Fruit fly (Drosophila melanogaster) whole organism, embryonic: ENCODE data around the gene r-l.

Experiments
- Ada2b ChIP-seq: fragments of 200-800 bp; sonication (Bioruptor generic); IDR thresholded peaks from 2 replicates; pipeline ENCODE4 v1.3.6; 2022; ENCODE audit warnings: missing biosample characterization, missing genetic modification characterization
- Atf-2 ChIP-seq: fragments of 200-800 bp; sonication (Bioruptor generic); optimal IDR thresholded peaks from 2 replicates; lab custom pipeline; 2016; ENCODE audit warnings: missing biosample characterization, missing genetic modification characterization
- CG10267 ChIP-seq: fragments of 200-800 bp; sonication (Bioruptor generic); optimal IDR thresholded peaks from 2 replicates; lab custom pipeline; 2018; ENCODE audit warnings: missing biosample characterization, mild to moderate bottlenecking, missing genetic modification characterization, moderate library complexity
- CG10321 ChIP-seq: fragments of 200-800 bp; sonication (Bioruptor generic); IDR thresholded peaks from 2 replicates; pipeline ENCODE4 v1.3.6; 2022; ENCODE audit warnings: missing biosample characterization, missing genetic modification characterization
- CG11085 ChIP-seq: fragments of 200-800 bp; sonication (Bioruptor generic); IDR thresholded peaks from 2 replicates; pipeline ENCODE4 v1.3.6; 2022; ENCODE audit warnings: missing biosample characterization, missing genetic modification characterization
- CG12155 ChIP-seq: fragments of 200-800 bp; sonication (Bioruptor generic); optimal IDR thresholded peaks from 3 replicates; lab custom pipeline; 2016; ENCODE audit warnings: missing biosample characterization, missing genetic modification characterization
- CG15601 ChIP-seq: fragments of 200-800 bp; sonication (Bioruptor generic); optimal IDR thresholded peaks from 3 replicates; lab custom pipeline; 2019; ENCODE audit warnings: missing biosample characterization, mild to moderate bottlenecking, missing genetic modification characterization, moderate library complexity
- CG1832 ChIP-seq: fragments of 200-800 bp; sonication (Bioruptor generic); optimal IDR thresholded peaks from 2 replicates; lab custom pipeline; 2017; ENCODE audit warnings: missing biosample characterization, mild to moderate bottlenecking, missing genetic modification characterization, inconsistent platforms
- CG2199 ChIP-seq: fragments of 200-800 bp; sonication (Bioruptor generic); IDR thresholded peaks from 3 replicates; pipeline ENCODE4 v1.3.6; 2022; ENCODE audit warnings: missing biosample characterization, missing genetic modification characterization
- CG31365 ChIP-seq: fragments of 200-800 bp; sonication (Bioruptor generic); optimal IDR thresholded peaks from 2 replicates; lab custom pipeline; 2018; ENCODE audit warnings: missing biosample characterization, mild to moderate bottlenecking, missing genetic modification characterization
- CG3281 ChIP-seq: fragments of 200-800 bp; sonication (Bioruptor generic); optimal IDR thresholded peaks from 3 replicates; lab custom pipeline; 2017; ENCODE audit warnings: missing biosample characterization, mild to moderate bottlenecking, missing genetic modification characterization
- CG34376 ChIP-seq: fragments of 200-800 bp; sonication (Bioruptor generic); optimal IDR thresholded peaks from 2 replicates; lab custom pipeline; 2018; ENCODE audit warnings: missing biosample characterization, mild to moderate bottlenecking, missing genetic modification characterization
- CG4360 ChIP-seq: fragments of 200-800 bp; sonication (Bioruptor generic); IDR thresholded peaks from 2 replicates; pipeline ENCODE4 v1.3.6; 2022; ENCODE audit warnings: missing biosample characterization, missing genetic modification characterization
- CG4707 ChIP-seq: fragments of 200-800 bp; sonication (Bioruptor generic); optimal IDR thresholded peaks from 2 replicates; lab custom pipeline; 2018; ENCODE audit warnings: missing biosample characterization, mild to moderate bottlenecking, missing genetic modification characterization, moderate library complexity
- CG4820 ChIP-seq: fragments of 200-800 bp; sonication (Bioruptor generic); optimal IDR thresholded peaks from 3 replicates; lab custom pipeline; 2016; ENCODE audit warnings: missing biosample characterization, missing genetic modification characterization
- CG5180 ChIP-seq: fragments of 200-800 bp; sonication (Bioruptor generic); optimal IDR thresholded peaks from 3 replicates; lab custom pipeline; 2017; ENCODE audit warnings: missing biosample characterization, missing genetic modification characterization, mild to moderate bottlenecking, moderate library complexity, missing genetic modification reagents
- CG7357 ChIP-seq: fragments of 200-800 bp; sonication (Bioruptor generic); IDR thresholded peaks from 3 replicates; pipeline ENCODE4 v1.3.6; 2022; ENCODE audit warnings: missing biosample characterization, missing genetic modification characterization
- CG7745 ChIP-seq: fragments of 200-800 bp; sonication (Bioruptor generic); optimal IDR thresholded peaks from 2 replicates; lab custom pipeline; 2018; ENCODE audit warnings: missing biosample characterization, mild to moderate bottlenecking, missing genetic modification characterization, moderate library complexity
- CG9817 ChIP-seq: fragments of 200-800 bp; sonication (Bioruptor generic); optimal IDR thresholded peaks from 2 replicates; lab custom pipeline; 2018; ENCODE audit warnings: missing biosample characterization, mild to moderate bottlenecking, missing genetic modification characterization, moderate library complexity
- Dip2 ChIP-seq: fragments of 200-800 bp; sonication (Bioruptor generic); IDR thresholded peaks from 2 replicates; pipeline ENCODE4 v1.3.6; 2022; ENCODE audit warnings: missing biosample characterization, missing genetic modification characterization
- Doc3 ChIP-seq: fragments of 200-800 bp; sonication (Bioruptor generic); IDR thresholded peaks from 3 replicates; pipeline ENCODE4 v1.3.6; 2022; ENCODE audit warnings: missing biosample characterization, missing genetic modification characterization; ENCODE audit not compliant: partially characterized antibody
- Gsc ChIP-seq: fragments of 200-800 bp; sonication (Bioruptor generic); IDR thresholded peaks from 2 replicates; pipeline ENCODE4 v1.3.6; 2022; ENCODE audit warnings: missing biosample characterization, missing genetic modification characterization
- HLH3B ChIP-seq: fragments of 200-800 bp; sonication (Bioruptor generic); IDR thresholded peaks from 2 replicates; pipeline ENCODE4 v1.3.6; 2022; ENCODE audit warnings: missing biosample characterization, missing genetic modification characterization
- Lhr ChIP-seq: fragments of 200-800 bp; sonication (Bioruptor generic); optimal IDR thresholded peaks from 3 replicates; lab custom pipeline; 2017; ENCODE audit warnings: mild to moderate bottlenecking, missing biosample characterization, missing genetic modification reagents, missing genetic modification characterization
- NC2α ChIP-seq: fragments of 200-800 bp; sonication (Bioruptor generic); optimal IDR thresholded peaks from 2 replicates; lab custom pipeline; 2016; ENCODE audit warnings: missing biosample characterization, missing genetic modification characterization
- NFAT ChIP-seq: fragments of 200-800 bp; sonication (Bioruptor generic); IDR thresholded peaks from 2 replicates; pipeline ENCODE4 v1.3.6; 2022; ENCODE audit warnings: missing biosample characterization, missing genetic modification characterization
- NK7.1 ChIP-seq: fragments of 200-800 bp; sonication (Bioruptor generic); optimal IDR thresholded peaks from 3 replicates; lab custom pipeline; 2016; ENCODE audit warnings: missing biosample characterization, missing genetic modification characterization
- Neu2 ChIP-seq: fragments of 200-800 bp; sonication (Bioruptor generic); optimal IDR thresholded peaks from 3 replicates; lab custom pipeline; 2016; ENCODE audit warnings: missing biosample characterization, missing genetic modification characterization, borderline replicate concordance
- Rx ChIP-seq: fragments of 200-800 bp; sonication (Bioruptor generic); IDR thresholded peaks from 2 replicates; pipeline ENCODE4 v1.3.6; 2022; ENCODE audit warnings: missing biosample characterization, missing genetic modification characterization
- Usf ChIP-seq: fragments of 200-800 bp; sonication (Bioruptor generic); optimal IDR thresholded peaks from 2 replicates; lab custom pipeline; 2017; ENCODE audit warnings: missing genotype, missing biosample characterization, missing genetic modification characterization
- Xrp1 ChIP-seq: fragments of 200-800 bp; sonication (Bioruptor generic); IDR thresholded peaks from 2 replicates; pipeline ENCODE4 v1.3.6; 2022; ENCODE audit warnings: missing biosample characterization, missing genetic modification characterization
- al ChIP-seq: fragments of 200-800 bp; sonication (Bioruptor generic); IDR thresholded peaks from 2 replicates; pipeline ENCODE4 v1.3.6; 2022; ENCODE audit warnings: missing biosample characterization, missing genetic modification characterization
- ato ChIP-seq: fragments of 200-800 bp; sonication (Bioruptor generic); IDR thresholded peaks from 2 replicates; pipeline ENCODE4 v1.3.6; 2022; ENCODE audit warnings: missing biosample characterization, missing genetic modification characterization; ENCODE audit not compliant: partially characterized antibody
- crp ChIP-seq, 2 experiments: fragments of 200-800 bp; sonication (Bioruptor generic); optimal IDR thresholded peaks; 2 replicates in 1 of 2; 3 replicates in 1 of 2; lab custom pipeline; 2017; ENCODE audit warnings: missing biosample characterization in 2 of 2, missing genetic modification characterization in 2 of 2, mild to moderate bottlenecking in 1 of 2, moderate library complexity in 1 of 2
- ewg ChIP-seq: fragments of 200-800 bp; sonication (Bioruptor generic); optimal IDR thresholded peaks from 3 replicates; lab custom pipeline; 2017; ENCODE audit warnings: mild to moderate bottlenecking, missing biosample characterization, missing genetic modification reagents, missing genetic modification characterization
- fd96Cb ChIP-seq: fragments of 200-800 bp; sonication (Bioruptor generic); optimal IDR thresholded peaks from 2 replicates; lab custom pipeline; 2018; ENCODE audit warnings: missing biosample characterization, mild to moderate bottlenecking, missing genetic modification characterization, moderate library complexity
- gem ChIP-seq: fragments of 200-800 bp; sonication (Bioruptor generic); optimal IDR thresholded peaks from 2 replicates; lab custom pipeline; 2019; ENCODE audit warnings: missing biosample characterization, mild to moderate bottlenecking, missing genetic modification characterization, moderate library complexity
- hth ChIP-seq: fragments of >200 bp; optimal IDR thresholded peaks from 2 replicates; lab custom pipeline; 2017; ENCODE audit warnings: inconsistent platforms
- maf-S ChIP-seq: fragments of 200-800 bp; sonication (Bioruptor generic); optimal IDR thresholded peaks from 2 replicates; lab custom pipeline; 2016; ENCODE audit warnings: missing biosample characterization, missing genetic modification characterization
- onecut ChIP-seq: fragments of 200-800 bp; sonication (Bioruptor generic); IDR thresholded peaks from 2 replicates; pipeline ENCODE4 v1.3.6; 2022; ENCODE audit warnings: missing biosample characterization, missing genetic modification characterization
- prd ChIP-seq, 3 experiments: fragments of >200 bp in 2 of 3; fragments of 200-800 bp in 1 of 3; sonication (Bioruptor generic) in 1 of 3; optimal IDR thresholded peaks in 2 of 3; IDR thresholded peaks in 1 of 3; 2 replicates in 2 of 3; 3 replicates in 1 of 3; pipeline versions ENCODE4 v1.3.6 to Lab custom; 2017 to 2022; ENCODE audit warnings: missing biosample characterization in 1 of 3, missing genetic modification characterization in 1 of 3
- pros ChIP-seq: fragments of 200-800 bp; sonication (Bioruptor generic); optimal IDR thresholded peaks from 3 replicates; lab custom pipeline; 2019; ENCODE audit warnings: missing biosample characterization, mild to moderate bottlenecking, missing genetic modification characterization, moderate library complexity
- row ChIP-seq: fragments of 200-800 bp; sonication (Bioruptor generic); IDR thresholded peaks from 3 replicates; pipeline ENCODE4 v1.3.6; 2022; ENCODE audit warnings: missing biosample characterization, missing genetic modification characterization
- ssp ChIP-seq: fragments of 200-800 bp; sonication (Bioruptor generic); IDR thresholded peaks from 2 replicates; pipeline ENCODE4 v1.3.6; 2022; ENCODE audit warnings: missing biosample characterization, missing genetic modification characterization
- stwl ChIP-seq: fragments of 200-800 bp; sonication (Bioruptor generic); optimal IDR thresholded peaks from 3 replicates; lab custom pipeline; 2018; ENCODE audit warnings: missing biosample characterization, mild to moderate bottlenecking, missing genetic modification characterization, moderate library complexity
- tin ChIP-seq: fragments of 200-800 bp; sonication (Bioruptor generic); optimal IDR thresholded peaks from 3 replicates; lab custom pipeline; 2016; ENCODE audit warnings: missing biosample characterization, missing genetic modification characterization
- ttk ChIP-seq: fragments of 200-800 bp; sonication (Bioruptor generic); IDR thresholded peaks from 2 replicates; pipeline ENCODE4 v2.1.2; 2022; ENCODE audit warnings: missing biosample characterization, missing genetic modification characterization
- unc-4 ChIP-seq: fragments of 200-800 bp; sonication (Bioruptor generic); IDR thresholded peaks from 2 replicates; pipeline ENCODE4 v1.3.6; 2022; ENCODE audit warnings: missing biosample characterization, missing genetic modification characterization; ENCODE audit not compliant: partially characterized antibody

The r-l gene

DNA sequence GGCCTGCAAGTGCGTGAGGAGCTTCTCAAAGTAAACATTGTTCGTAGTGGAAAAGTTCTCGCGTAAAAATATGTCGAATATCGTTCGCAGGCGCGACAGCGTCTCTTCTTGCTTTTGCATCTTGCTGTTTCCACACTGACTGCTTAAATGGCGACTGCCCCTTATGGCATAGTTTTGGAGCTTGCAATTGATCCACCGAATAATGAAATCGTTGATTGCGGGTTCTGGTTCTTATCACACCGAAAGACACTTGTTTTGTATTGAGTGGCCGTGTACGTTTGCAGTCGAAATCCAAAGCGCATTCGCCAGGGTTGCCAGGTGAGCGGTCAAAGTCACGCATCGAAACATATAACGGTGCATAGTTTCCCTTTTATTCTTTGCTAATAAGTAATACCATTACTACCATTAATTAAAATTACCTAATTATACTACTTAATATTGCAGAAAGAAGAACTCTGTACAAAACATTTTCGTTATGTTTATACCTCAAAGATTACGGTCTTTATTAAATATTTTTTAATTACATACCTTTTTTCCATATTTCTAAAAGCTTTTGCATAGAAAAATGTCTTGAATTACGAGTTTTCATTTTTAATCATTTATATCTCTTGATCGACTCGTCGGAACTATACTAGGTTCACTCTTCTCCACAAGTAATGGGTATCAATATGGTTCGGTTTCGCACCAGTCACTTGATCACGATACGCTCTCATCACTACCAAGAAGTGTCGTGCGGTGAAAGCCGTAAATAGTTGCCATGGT, 28.5 kb upstream of the r-l start, which contains the start of the genes CG7044 and Tbc1d22 (continued):
- no peak for TF ChIP-seq pros (GFP tag; lab: Kevin White, UChicago)
- no peak; the same call in 1 of the 2 replicates for TF ChIP-seq unc-4 (GFP tag; lab: Robert Waterston, UW)
- no peak for TF ChIP-seq onecut (GFP tag; lab: Robert Waterston, UW)
- no peak for TF ChIP-seq al (GFP tag; lab: Robert Waterston, UW)
- TF ChIP-seq Xrp1 (GFP tag; lab: Robert Waterston, UW), result peak; percentile 36; the same call in 1 of the 2 replicates
- TF ChIP-seq row (GFP tag; lab: Robert Waterston, UW), result peak; percentile 91
- 0 out of 2 replicates have a peak, but pooled peaks have one; percentile 16 for TF ChIP-seq ssp (GFP tag; lab: Robert Waterston, UW)
- TF ChIP-seq hth (lab: Kevin White, UChicago), result no peak
- TF ChIP-seq tin (GFP tag; lab: Kevin White, UChicago), result peak; percentile 51
- TF ChIP-seq maf-S (GFP tag; lab: Kevin White, UChicago), result no peak
- no peak for TF ChIP-seq Atf-2 (GFP tag; lab: Kevin White, UChicago)
- no peak for TF ChIP-seq fd96Cb (tag; lab: Kevin White, UChicago)
- TF ChIP-seq CG4360 (GFP tag; lab: Robert Waterston, UW), result no peak
- TF ChIP-seq ttk (GFP tag; lab: Robert Waterston, UW), result no peak; the same call in 1 of the 2 replicates
- TF ChIP-seq Ada2b, result no peak
- TF ChIP-seq CG10267 (tag; lab: Kevin White, UChicago), result peak; percentile 22
- no peak for TF ChIP-seq ato (GFP tag; lab: Robert Waterston, UW)
- no peak for TF ChIP-seq CG4707 (GFP tag; lab: Kevin White, UChicago)
- no peak for TF ChIP-seq CG5180 (GFP tag; lab: Kevin White, UChicago)
- TF ChIP-seq ewg (GFP tag; lab: Kevin White, UChicago), result peak; percentile 15
- TF ChIP-seq CG15601 (tag; lab: Kevin White, UChicago), result peak; percentile 25
- no peak for TF ChIP-seq CG34376 (GFP tag; lab: Kevin White, UChicago)
- TF ChIP-seq CG11085 (GFP tag; lab: Robert Waterston, UW), result no peak
- TF ChIP-seq NFAT (GFP tag; lab: Robert Waterston, UW), result peak; percentile 45; the same call in 1 of the 2 replicates
- TF ChIP-seq CG2199, result 0 out of 3 replicates have a peak, but pooled peaks have one; percentile 34
- TF ChIP-seq gem, result peak; percentile 66
- TF ChIP-seq CG3281 (GFP tag; lab: Kevin White, UChicago), result no peak
- TF ChIP-seq Lhr (GFP tag; lab: Kevin White, UChicago), result peak; percentile 61
- TF ChIP-seq Gsc (GFP tag; lab: Robert Waterston, UW), result no peak
- TF ChIP-seq stwl (tag; lab: Kevin White, UChicago), result peak; percentile 37
- TF ChIP-seq Usf (GFP tag; lab: Kevin White, UChicago), result peak; percentile 45
- TF ChIP-seq CG7357 (GFP tag; lab: Robert Waterston, UW), result 0 out of 3 replicates have a peak, but pooled peaks have one; percentile 16
- no peak for TF ChIP-seq CG10321 (GFP tag; lab: Robert Waterston, UW)
- TF ChIP-seq CG4820 (GFP tag; lab: Kevin White, UChicago), result peak; percentile 39
- TF ChIP-seq NC2α (GFP tag; lab: Kevin White, UChicago), result no peak
- TF ChIP-seq crp (GFP tag; optimal IDR thresholded peaks at IDR 0.05; lab: Kevin White, UChicago), result peak in 1 of 2 experiments; percentile 19
- no peak for TF ChIP-seq CG7745 (tag; lab: Kevin White, UChicago)
- TF ChIP-seq Rx (GFP tag; lab: Robert Waterston, UW), result no peak
- TF ChIP-seq CG31365 (tag; lab: Kevin White, UChicago), result no peak
- no peak for TF ChIP-seq Neu2 (GFP tag; lab: Kevin White, UChicago)
- peak; percentile 3 for TF ChIP-seq NK7.1 (GFP tag; lab: Kevin White, UChicago)
- TF ChIP-seq prd (optimal IDR thresholded peaks at IDR 0.05; lab: Kevin White, UChicago), result no peak
- peak; percentile 57; the same call in 2 of the 3 replicates for TF ChIP-seq prd (GFP tag; IDR thresholded peaks at IDR 0.05; lab: Robert Waterston, UW)
- TF ChIP-seq CG12155 (GFP tag; lab: Kevin White, UChicago), result peak; percentile 62
- no peak for TF ChIP-seq CG1832 (GFP tag; lab: Kevin White, UChicago)
- peak; percentile 54 for TF ChIP-seq CG9817 (tag; lab: Kevin White, UChicago)
- no peak for TF ChIP-seq Dip2
- no peak for TF ChIP-seq Doc3 (GFP tag; lab: Robert Waterston, UW)
- TF ChIP-seq HLH3B (GFP tag; lab: Robert Waterston, UW), result no peak; the same call in 1 of the 2 replicates
